Fruit fly (Drosophila melanogaster) whole organism, embryonic: ENCODE results near the gene Rab9Db.
A peak's percentile ranks its signal among the peaks of the same experiment; 100 is the strongest.

Source experiments
- ATbp ChIP-seq: fragments of 200-800 bp; sonication (Bioruptor generic); optimal IDR thresholded peaks from 2 replicates; lab custom pipeline; 2017; ENCODE audit warnings: missing biosample characterization, mild to moderate bottlenecking, missing genetic modification characterization, missing genetic modification reagents
- Ada2b ChIP-seq: fragments of 200-800 bp; sonication (Bioruptor generic); IDR thresholded peaks from 2 replicates; pipeline ENCODE4 v1.3.6; 2022; ENCODE audit warnings: missing biosample characterization, missing genetic modification characterization
- Asciz ChIP-seq: fragments of 200-800 bp; sonication (Bioruptor generic); optimal IDR thresholded peaks from 2 replicates; lab custom pipeline; 2017; ENCODE audit warnings: missing biosample characterization, mild to moderate bottlenecking, missing genetic modification characterization, missing genetic modification reagents
- CG10209 ChIP-seq: fragments of 200-800 bp; sonication (Bioruptor generic); optimal IDR thresholded peaks from 3 replicates; lab custom pipeline; 2017; ENCODE audit warnings: missing biosample characterization, mild to moderate bottlenecking, missing genetic modification characterization, missing genetic modification reagents
- CG10321 ChIP-seq: fragments of 200-800 bp; sonication (Bioruptor generic); IDR thresholded peaks from 2 replicates; pipeline ENCODE4 v1.3.6; 2022; ENCODE audit warnings: missing biosample characterization, missing genetic modification characterization
- CG10366 ChIP-seq: fragments of 200-800 bp; sonication (Bioruptor generic); IDR thresholded peaks from 2 replicates; pipeline ENCODE4 v1.3.6; 2022; ENCODE audit warnings: missing biosample characterization, missing genetic modification characterization
- CG10959 ChIP-seq: fragments of 200-800 bp; sonication (Bioruptor generic); IDR thresholded peaks from 2 replicates; pipeline ENCODE4 v1.3.6; 2022; ENCODE audit warnings: missing biosample characterization, missing genetic modification characterization
- CG11085 ChIP-seq: fragments of 200-800 bp; sonication (Bioruptor generic); IDR thresholded peaks from 2 replicates; pipeline ENCODE4 v1.3.6; 2022; ENCODE audit warnings: missing biosample characterization, missing genetic modification characterization
- CG13424 ChIP-seq: fragments of 200-800 bp; sonication (Bioruptor generic); optimal IDR thresholded peaks from 2 replicates; lab custom pipeline; 2019; ENCODE audit warnings: missing biosample characterization, mild to moderate bottlenecking, missing genetic modification characterization, moderate library complexity
- CG15269 ChIP-seq: fragments of 200-800 bp; sonication (Bioruptor generic); optimal IDR thresholded peaks from 2 replicates; lab custom pipeline; 2018; ENCODE audit warnings: missing biosample characterization, mild to moderate bottlenecking, missing genetic modification characterization, moderate library complexity
- CG16813 ChIP-seq: fragments of 200-800 bp; sonication (Bioruptor generic); IDR thresholded peaks from 3 replicates; pipeline ENCODE4 v1.3.6; 2022; ENCODE audit warnings: missing biosample characterization, missing genetic modification characterization; ENCODE audit not compliant: partially characterized antibody
- CG17802 ChIP-seq: fragments of 200-800 bp; sonication (Bioruptor generic); optimal IDR thresholded peaks from 2 replicates; lab custom pipeline; 2018; ENCODE audit warnings: missing biosample characterization, mild to moderate bottlenecking, missing genetic modification characterization, moderate library complexity
- CG42726 ChIP-seq: fragments of 200-800 bp; sonication (Bioruptor generic); IDR thresholded peaks from 2 replicates; pipeline ENCODE4 v1.3.6; 2022; ENCODE audit warnings: missing biosample characterization, missing genetic modification characterization; ENCODE audit not compliant: partially characterized antibody
- CG4617 ChIP-seq: fragments of 200-800 bp; sonication (Bioruptor generic); optimal IDR thresholded peaks from 3 replicates; lab custom pipeline; 2016; ENCODE audit warnings: missing biosample characterization, missing genetic modification characterization, borderline replicate concordance
- CG4730 ChIP-seq: fragments of 200-800 bp; sonication (Bioruptor generic); IDR thresholded peaks from 2 replicates; pipeline ENCODE4 v1.3.6; 2022; ENCODE audit warnings: missing biosample characterization, missing genetic modification characterization
- CG5180 ChIP-seq: fragments of 200-800 bp; sonication (Bioruptor generic); optimal IDR thresholded peaks from 3 replicates; lab custom pipeline; 2017; ENCODE audit warnings: missing biosample characterization, missing genetic modification characterization, mild to moderate bottlenecking, moderate library complexity, missing genetic modification reagents
- CG6175 ChIP-seq: fragments of 200-800 bp; sonication (Bioruptor generic); IDR thresholded peaks from 3 replicates; pipeline ENCODE4 v1.3.6; 2022; ENCODE audit warnings: missing biosample characterization, missing genetic modification characterization
- CG6765 ChIP-seq: fragments of 200-800 bp; sonication (Bioruptor generic); optimal IDR thresholded peaks from 3 replicates; lab custom pipeline; 2017; ENCODE audit warnings: missing biosample characterization, mild to moderate bottlenecking, missing genetic modification characterization
- CG7357 ChIP-seq: fragments of 200-800 bp; sonication (Bioruptor generic); IDR thresholded peaks from 3 replicates; pipeline ENCODE4 v1.3.6; 2022; ENCODE audit warnings: missing biosample characterization, missing genetic modification characterization
- CG8290 ChIP-seq, 3 experiments: fragments of 200-800 bp; sonication (Bioruptor generic); optimal IDR thresholded peaks; 2 replicates each; lab custom pipeline; 2016 to 2019; ENCODE audit warnings: missing biosample characterization in 3 of 3, missing genetic modification characterization in 3 of 3, mild to moderate bottlenecking in 2 of 3, moderate library complexity in 1 of 3
- CkIIα-i1 ChIP-seq: fragments of 200-800 bp; sonication (Bioruptor generic); IDR thresholded peaks from 2 replicates; pipeline ENCODE4 v1.3.6; 2022; ENCODE audit warnings: missing biosample characterization, missing genetic modification characterization
- D19B ChIP-seq: fragments of 200-800 bp; sonication (Bioruptor generic); optimal IDR thresholded peaks from 2 replicates; lab custom pipeline; 2017; ENCODE audit warnings: missing biosample characterization, mild to moderate bottlenecking, missing genetic modification characterization
- Deaf1 ChIP-seq: fragments of 200-800 bp; optimal IDR thresholded peaks from 3 replicates; lab custom pipeline; 2019; ENCODE audit warnings: missing biosample characterization, mild to moderate bottlenecking, missing genetic modification characterization, moderate library complexity
- Doc3 ChIP-seq: fragments of 200-800 bp; sonication (Bioruptor generic); IDR thresholded peaks from 3 replicates; pipeline ENCODE4 v1.3.6; 2022; ENCODE audit warnings: missing biosample characterization, missing genetic modification characterization; ENCODE audit not compliant: partially characterized antibody
- Hmx ChIP-seq: fragments of 200-800 bp; sonication (Bioruptor generic); optimal IDR thresholded peaks from 2 replicates; lab custom pipeline; 2016; ENCODE audit warnings: missing biosample characterization, missing genetic modification characterization
- Lhr ChIP-seq: fragments of 200-800 bp; sonication (Bioruptor generic); optimal IDR thresholded peaks from 3 replicates; lab custom pipeline; 2017; ENCODE audit warnings: mild to moderate bottlenecking, missing biosample characterization, missing genetic modification reagents, missing genetic modification characterization
- Lpt ChIP-seq: fragments of >200 bp; optimal IDR thresholded peaks from 2 replicates; lab custom pipeline; 2018; ENCODE audit warnings: missing biosample characterization, missing genetic modification characterization
- Max ChIP-seq: fragments of 200-800 bp; sonication (Bioruptor generic); optimal IDR thresholded peaks from 2 replicates; lab custom pipeline; 2016; ENCODE audit warnings: missing biosample characterization, mild to moderate bottlenecking, missing genetic modification characterization
- Sin3A ChIP-seq: fragments of >200 bp; optimal IDR thresholded peaks from 2 replicates; lab custom pipeline; 2018
- Stat92E ChIP-seq, 3 experiments: fragments of >200 bp in 2 of 3; fragments of 200-800 bp in 1 of 3; sonication (Bioruptor generic) in 1 of 3; optimal IDR thresholded peaks; 2 replicates each; lab custom pipeline; 2017 to 2019; ENCODE audit warnings: missing biosample characterization in 3 of 3, missing genetic modification characterization in 3 of 3, mild to moderate bottlenecking in 1 of 3, moderate library complexity in 1 of 3
- Taf1 ChIP-seq: fragments of 200-800 bp; sonication (Bioruptor generic); IDR thresholded peaks from 2 replicates; pipeline ENCODE4 v1.3.6; 2022; ENCODE audit warnings: missing biosample characterization, missing genetic modification characterization
- ci ChIP-seq: fragments of 200-800 bp; sonication (Bioruptor generic); IDR thresholded peaks from 3 replicates; pipeline ENCODE4 v1.3.6; 2022; ENCODE audit warnings: missing biosample characterization, missing genetic modification characterization
- dmrt11E ChIP-seq: fragments of 200-800 bp; sonication (Bioruptor generic); optimal IDR thresholded peaks from 3 replicates; lab custom pipeline; 2018; ENCODE audit warnings: missing biosample characterization, mild to moderate bottlenecking, missing genetic modification characterization, moderate library complexity
- dysf ChIP-seq: fragments of 200-800 bp; sonication (Bioruptor generic); IDR thresholded peaks from 3 replicates; pipeline ENCODE4 v1.3.6; 2022; ENCODE audit warnings: missing biosample characterization, missing genetic modification characterization
- emc ChIP-seq: fragments of 200-800 bp; sonication (Bioruptor generic); optimal IDR thresholded peaks from 2 replicates; lab custom pipeline; 2016; ENCODE audit warnings: missing biosample characterization, missing genetic modification characterization
- ewg ChIP-seq: fragments of 200-800 bp; sonication (Bioruptor generic); optimal IDR thresholded peaks from 3 replicates; lab custom pipeline; 2017; ENCODE audit warnings: mild to moderate bottlenecking, missing biosample characterization, missing genetic modification reagents, missing genetic modification characterization
- gcm ChIP-seq: fragments of 200-800 bp; sonication (Bioruptor generic); optimal IDR thresholded peaks from 2 replicates; lab custom pipeline; 2019; ENCODE audit warnings: missing biosample characterization, mild to moderate bottlenecking, missing genetic modification characterization, moderate library complexity
- gcm2 ChIP-seq: fragments of 200-800 bp; sonication (Bioruptor generic); optimal IDR thresholded peaks from 2 replicates; lab custom pipeline; 2016; ENCODE audit warnings: missing biosample characterization, missing genetic modification characterization
- inv ChIP-seq: fragments of 200-800 bp; sonication (Bioruptor generic); IDR thresholded peaks from 2 replicates; pipeline ENCODE4 v1.3.6; 2022; ENCODE audit warnings: missing biosample characterization, missing genetic modification characterization; ENCODE audit not compliant: partially characterized antibody
- jing ChIP-seq: fragments of 200-800 bp; sonication (Bioruptor generic); optimal IDR thresholded peaks from 2 replicates; lab custom pipeline; 2018; ENCODE audit warnings: missing biosample characterization, mild to moderate bottlenecking, missing genetic modification characterization
- lab ChIP-seq: fragments of 200-800 bp; sonication (Bioruptor generic); optimal IDR thresholded peaks from 3 replicates; lab custom pipeline; 2017; ENCODE audit warnings: missing biosample characterization, missing genetic modification characterization, mild to moderate bottlenecking, moderate library complexity, missing genetic modification reagents
- nom ChIP-seq: fragments of 200-800 bp; sonication (Bioruptor generic); optimal IDR thresholded peaks from 2 replicates; lab custom pipeline; 2017; ENCODE audit warnings: missing biosample characterization, missing genetic modification characterization, mild to moderate bottlenecking, moderate library complexity, missing genetic modification reagents
- pita ChIP-seq: fragments of 200-800 bp; sonication (Bioruptor generic); optimal IDR thresholded peaks from 2 replicates; lab custom pipeline; 2017; ENCODE audit warnings: missing biosample characterization, mild to moderate bottlenecking, missing genetic modification characterization
- stwl ChIP-seq: fragments of 200-800 bp; sonication (Bioruptor generic); optimal IDR thresholded peaks from 3 replicates; lab custom pipeline; 2018; ENCODE audit warnings: missing biosample characterization, mild to moderate bottlenecking, missing genetic modification characterization, moderate library complexity
- tio ChIP-seq: fragments of 200-800 bp; sonication (Bioruptor generic); optimal IDR thresholded peaks from 2 replicates; lab custom pipeline; 2017; ENCODE audit warnings: missing biosample characterization, missing genetic modification characterization, inconsistent platforms
- trh ChIP-seq: fragments of 200-800 bp; sonication (Bioruptor generic); optimal IDR thresholded peaks from 2 replicates; lab custom pipeline; 2016; ENCODE audit warnings: missing biosample characterization, missing genetic modification characterization
- unpg ChIP-seq: fragments of 200-800 bp; sonication (Bioruptor generic); optimal IDR thresholded peaks from 3 replicates; lab custom pipeline; 2018; ENCODE audit warnings: missing biosample characterization, mild to moderate bottlenecking, missing genetic modification characterization, moderate library complexity
- vvl ChIP-seq: fragments of 200-800 bp; sonication (Bioruptor generic); IDR thresholded peaks from 2 replicates; pipeline ENCODE4 v1.3.6; 2022; ENCODE audit warnings: missing biosample characterization, missing genetic modification characterization
- zen2 ChIP-seq: fragments of 200-800 bp; sonication (Bioruptor generic); IDR thresholded peaks from 3 replicates; pipeline ENCODE4 v1.3.6; 2022; ENCODE audit warnings: missing biosample characterization, missing genetic modification characterization; ENCODE audit not compliant: partially characterized antibody
- zf30C ChIP-seq: fragments of 200-800 bp; sonication (Bioruptor generic); optimal IDR thresholded peaks from 3 replicates; lab custom pipeline; 2018; ENCODE audit warnings: missing biosample characterization, mild to moderate bottlenecking, missing genetic modification characterization

The Rab9Db gene

dm6 chrX:10628874-10629273 is 5.8 kb upstream of the Rab9Db start (continued):
- TF ChIP-seq CkIIα-i1 (no peak), Taf1 (GFP tag; lab: Robert Waterston, UW) (peak; percentile 17; the same call in 1 of the 2 replicates), CG10209 (GFP tag; lab: Kevin White, UChicago) (peak; percentile 30), Ada2b (GFP tag; lab: Robert Waterston, UW) (no peak), vvl (no peak), dysf (GFP tag; lab: Robert Waterston, UW) (peak; percentile 53; the same call in 1 of the 3 replicates), Stat92E (GFP tag; optimal IDR thresholded peaks at IDR 0.05; lab: Kevin White, UChicago) (no peak), emc (GFP tag; lab: Kevin White, UChicago) (no peak), zen2 (GFP tag; lab: Robert Waterston, UW) (no peak), Max (GFP tag; lab: Kevin White, UChicago) (peak; percentile 42), CG10366 (no peak), stwl (tag; lab: Kevin White, UChicago) (no peak), CG42726 (GFP tag; lab: Robert Waterston, UW) (no peak), Lhr (no peak), Deaf1 (tag; lab: Kevin White, UChicago) (no peak), zf30C (no peak), gcm2 (GFP tag; lab: Kevin White, UChicago) (no peak), pita (GFP tag; lab: Kevin White, UChicago) (no peak), CG17802 (no peak), CG15269 (tag; lab: Kevin White, UChicago) (peak; percentile 49), ci (no peak), dmrt11E (tag; lab: Kevin White, UChicago) (peak; percentile 50), Hmx (GFP tag; lab: Kevin White, UChicago) (peak; percentile 21), trh (no peak), CG11085 (GFP tag; lab: Robert Waterston, UW) (no peak), CG10959 (no peak), nom (no peak), ewg (no peak), gcm (GFP tag; lab: Kevin White, UChicago) (peak; percentile 3), CG8290 (GFP tag; optimal IDR thresholded peaks at IDR 0.05; lab: Kevin White, UChicago) (no peak), CG8290 (tag; optimal IDR thresholded peaks at IDR 0.05; lab: Kevin White, UChicago) (no peak), CG5180 (GFP tag; lab: Kevin White, UChicago) (peak; percentile 9), unpg (GFP tag; lab: Kevin White, UChicago) (peak; percentile 51), tio (GFP tag; lab: Kevin White, UChicago) (peak; percentile 69), CG4617 (GFP tag; lab: Kevin White, UChicago) (no peak), D19B (no peak), CG4730 (GFP tag; lab: Robert Waterston, UW) (no peak), ATbp (no peak), CG6765 (GFP tag; lab: Kevin White, UChicago) (no peak), jing (GFP tag; lab: Kevin White, UChicago) (no peak), CG10321 (GFP tag; lab: Robert Waterston, UW) (no peak), CG13424 (peak; percentile 55), CG7357 (GFP tag; lab: Robert Waterston, UW) (no peak), Lpt (GFP tag; lab: Kevin White, UChicago) (no peak), inv (no peak), Sin3A (lab: Kevin White, UChicago) (no peak), CG6175 (GFP tag; lab: Robert Waterston, UW) (no peak), lab (peak; percentile 75), Doc3 (no peak), Asciz (GFP tag; lab: Kevin White, UChicago) (peak; percentile 9), CG16813 (GFP tag; lab: Robert Waterston, UW) (no peak)
